In genomic region chr2L:368398-369008, dm6 we compare ENCODE assay signal across 1 fruit fly cellular context.
A peak's percentile ranks its signal among the peaks of the same experiment; 100 is the strongest.
TF ChIP-seq lines count a peak whose summit lies in the region.

No protein-coding gene starts in this region.

TF ChIP-seq in whole organism, prepupa, 60 proteins besides CTCF, POLR2A, EP300 and RAD21 (continued from another document):
- TF ChIP-seq Eip93F (GFP tag; optimal IDR thresholded peaks at IDR 0.05; lab: Kevin White, UChicago) = no peak
- no peak for TF ChIP-seq fkh (GFP tag; optimal IDR thresholded peaks at IDR 0.05; lab: Kevin White, UChicago)
- no peak for TF ChIP-seq salr (GFP tag; optimal IDR thresholded peaks at IDR 0.05; lab: Kevin White, UChicago)
- TF ChIP-seq vri (GFP tag; optimal IDR thresholded peaks at IDR 0.05; lab: Kevin White, UChicago) = no peak
- no peak for TF ChIP-seq CG8319 (GFP tag; optimal IDR thresholded peaks at IDR 0.05; lab: Kevin White, UChicago)
- no peak for TF ChIP-seq CG34406 (GFP tag; optimal IDR thresholded peaks at IDR 0.05; lab: Kevin White, UChicago)
- TF ChIP-seq CG10631 (GFP tag; optimal IDR thresholded peaks at IDR 0.05; lab: Kevin White, UChicago) = no peak
- TF ChIP-seq achi (GFP tag; optimal IDR thresholded peaks at IDR 0.05; lab: Kevin White, UChicago) = no peak
- no peak for TF ChIP-seq Eip75B (GFP tag; optimal IDR thresholded peaks at IDR 0.05; lab: Kevin White, UChicago)
- TF ChIP-seq Eip78C (GFP tag; lab: Kevin White, UChicago) = peak; percentile 35
- TF ChIP-seq CG1621 (tag; optimal IDR thresholded peaks at IDR 0.05; lab: Kevin White, UChicago) = no peak
- no peak for TF ChIP-seq CG8119 (GFP tag; IDR thresholded peaks at IDR 0.05; lab: Robert Waterston, UW)
